Fruit fly (Drosophila melanogaster): ENCODE measurements around the gene CG17078.
A peak's percentile ranks its signal among the peaks of the same experiment; 100 is the strongest.

CG17078 gene

dm6 chr2L:277122-277671, 837 bp downstream of the CG17078 start, which contains the start of gene smo (continued):
- no peak for TF ChIP-seq CG8359 (GFP tag; optimal IDR thresholded peaks at IDR 0.05; ENCODE audit: borderline replicate concordance)
- peak; percentile 79 for TF ChIP-seq hbn (GFP tag; IDR thresholded peaks at IDR 0.05; ENCODE audit: partially characterized antibody)
- peak; percentile 32 for TF ChIP-seq gro (GFP tag; optimal IDR thresholded peaks at IDR 0.05)
- TF ChIP-seq CG13424 (tag; optimal IDR thresholded peaks at IDR 0.05): peak; percentile 4
- TF ChIP-seq hkb (optimal IDR thresholded peaks at IDR 0.05): peak; percentile 81
- TF ChIP-seq hkb (GFP tag; IDR thresholded peaks at IDR 0.05): no peak
- TF ChIP-seq Sry-β (GFP tag; optimal IDR thresholded peaks at IDR 0.05): no peak
- no peak for TF ChIP-seq CG3407 (GFP tag; optimal IDR thresholded peaks at IDR 0.05)
- no peak for TF ChIP-seq CG17912 (GFP tag; optimal IDR thresholded peaks at IDR 0.05)
- TF ChIP-seq CG7372 (GFP tag; IDR thresholded peaks at IDR 0.05): no peak
- TF ChIP-seq ac (GFP tag; optimal IDR thresholded peaks at IDR 0.05): no peak
- TF ChIP-seq Antp (GFP tag; optimal IDR thresholded peaks at IDR 0.05): peak; percentile 30
- TF ChIP-seq CG18476 (GFP tag; optimal IDR thresholded peaks at IDR 0.05): no peak
- TF ChIP-seq CG6272 (GFP tag; IDR thresholded peaks at IDR 0.05): no peak
- TF ChIP-seq CG18764 (GFP tag; optimal IDR thresholded peaks at IDR 0.05): peak; percentile 50
- TF ChIP-seq run (tag; optimal IDR thresholded peaks at IDR 0.05): no peak
- peak; percentile 81 for TF ChIP-seq trem (tag; optimal IDR thresholded peaks at IDR 0.05)
- no peak for TF ChIP-seq CG15479 (GFP tag; optimal IDR thresholded peaks at IDR 0.05)
- TF ChIP-seq Lpt (GFP tag; optimal IDR thresholded peaks at IDR 0.05): no peak
- TF ChIP-seq fd64A (GFP tag; optimal IDR thresholded peaks at IDR 0.05): no peak
- no peak for TF ChIP-seq emc (GFP tag; optimal IDR thresholded peaks at IDR 0.05)
- peak; percentile 41; the same call in 2 of the 3 replicates for TF ChIP-seq CG17361 (GFP tag; IDR thresholded peaks at IDR 0.05)
- peak; percentile 34 for TF ChIP-seq zfh2 (GFP tag; optimal IDR thresholded peaks at IDR 0.05)
- no peak for TF ChIP-seq Jarid2 (GFP tag; optimal IDR thresholded peaks at IDR 0.05)
- no peak for TF ChIP-seq Fer1 (GFP tag; optimal IDR thresholded peaks at IDR 0.05)
- peak; percentile 13 for TF ChIP-seq caup (GFP tag; optimal IDR thresholded peaks at IDR 0.05; ENCODE audit: severe bottlenecking)
- TF ChIP-seq HLHmδ (GFP tag; optimal IDR thresholded peaks at IDR 0.05): no peak
- peak; percentile 37 for TF ChIP-seq ewg (GFP tag; optimal IDR thresholded peaks at IDR 0.05)
- TF ChIP-seq Hr3 (GFP tag; optimal IDR thresholded peaks at IDR 0.05): peak; percentile 33
- TF ChIP-seq CG3065 (GFP tag; optimal IDR thresholded peaks at IDR 0.05): no peak
- TF ChIP-seq slou (GFP tag; optimal IDR thresholded peaks at IDR 0.05): peak; percentile 44
- no peak for TF ChIP-seq usp (GFP tag; optimal IDR thresholded peaks at IDR 0.05)
- TF ChIP-seq Asciz (GFP tag; optimal IDR thresholded peaks at IDR 0.05): no peak
- peak; percentile 84 for TF ChIP-seq sens (GFP tag)
- TF ChIP-seq CG14860 (GFP tag; IDR thresholded peaks at IDR 0.05; ENCODE audit: partially characterized antibody): peak; percentile 75
- TF ChIP-seq pzg (GFP tag; optimal IDR thresholded peaks at IDR 0.05): peak; percentile 96
- no peak for TF ChIP-seq Hr39 (optimal IDR thresholded peaks at IDR 0.05)
- TF ChIP-seq tx (GFP tag; optimal IDR thresholded peaks at IDR 0.05): no peak
- TF ChIP-seq pum (GFP tag; optimal IDR thresholded peaks at IDR 0.05): peak; percentile 42
- peak; percentile 16 for TF ChIP-seq luna (GFP tag; optimal IDR thresholded peaks at IDR 0.05)
- TF ChIP-seq Vsx1 (GFP tag; optimal IDR thresholded peaks at IDR 0.05): no peak
- TF ChIP-seq CG10267 (tag; optimal IDR thresholded peaks at IDR 0.05): peak; percentile 67
- peak; percentile 43 for TF ChIP-seq Hsf (GFP tag; optimal IDR thresholded peaks at IDR 0.05)
- no peak for TF ChIP-seq CG6254 (GFP tag; optimal IDR thresholded peaks at IDR 0.05)
- no peak for TF ChIP-seq CG10274 (GFP tag; optimal IDR thresholded peaks at IDR 0.05)
- peak; percentile 84 for TF ChIP-seq CG1603 (tag; optimal IDR thresholded peaks at IDR 0.05)
- no peak for TF ChIP-seq CG16815 (GFP tag; optimal IDR thresholded peaks at IDR 0.05)
- TF ChIP-seq ase (GFP tag; IDR thresholded peaks at IDR 0.05): no peak
- TF ChIP-seq Sin3A (optimal IDR thresholded peaks at IDR 0.05): peak; percentile 100
- no peak for TF ChIP-seq Deaf1 (tag; optimal IDR thresholded peaks at IDR 0.05)
- TF ChIP-seq CG6813 (GFP tag; optimal IDR thresholded peaks at IDR 0.05): no peak
